Fruit fly (Drosophila melanogaster): Measurements from ENCODE around the gene cDIP.

Gene cDIP

dm6 chr3R:21180391-21180796 lies 19.5 kb upstream of the cDIP start (continued):
- TF ChIP-seq vnd (GFP tag; IDR thresholded peaks at IDR 0.05; ENCODE audit: partially characterized antibody) (no peak), sd (tag; optimal IDR thresholded peaks at IDR 0.05) (no peak), grau (tag; optimal IDR thresholded peaks at IDR 0.05) (peak; percentile 9), tin (GFP tag; optimal IDR thresholded peaks at IDR 0.05) (no peak), CG3726 (GFP tag; IDR thresholded peaks at IDR 0.05) (no peak), CG17385 (GFP tag; optimal IDR thresholded peaks at IDR 0.05) (no peak), CG11085 (GFP tag; IDR thresholded peaks at IDR 0.05) (no peak), CG12744 (GFP tag; optimal IDR thresholded peaks at IDR 0.05) (no peak), CG11247 (GFP tag; IDR thresholded peaks at IDR 0.05) (no peak), row (GFP tag; IDR thresholded peaks at IDR 0.05) (peak; percentile 40; the same call in 2 of the 3 replicates), CG4328 (GFP tag; optimal IDR thresholded peaks at IDR 0.05) (no peak), B-H2 (GFP tag; optimal IDR thresholded peaks at IDR 0.05) (no peak), CG5953 (GFP tag; IDR thresholded peaks at IDR 0.05) (no peak), CG7987 (GFP tag; optimal IDR thresholded peaks at IDR 0.05) (no peak), dimm (GFP tag; IDR thresholded peaks at IDR 0.05) (no peak), D (optimal IDR thresholded peaks at IDR 0.05) (no peak), D (GFP tag; optimal IDR thresholded peaks at IDR 0.05) (no peak), CG9727 (GFP tag; optimal IDR thresholded peaks at IDR 0.05) (peak; percentile 29), Side (GFP tag; optimal IDR thresholded peaks at IDR 0.05) (no peak), Ada2b (GFP tag; IDR thresholded peaks at IDR 0.05) (no peak), H2.0 (GFP tag; IDR thresholded peaks at IDR 0.05) (no peak), dm (GFP tag; optimal IDR thresholded peaks at IDR 0.05) (no peak), CG7372 (GFP tag; IDR thresholded peaks at IDR 0.05) (peak; percentile 72), CG9817 (tag; optimal IDR thresholded peaks at IDR 0.05) (no peak), NK7.1 (GFP tag; optimal IDR thresholded peaks at IDR 0.05) (no peak), NC2β (GFP tag; optimal IDR thresholded peaks at IDR 0.05) (no peak), CG15696 (tag; optimal IDR thresholded peaks at IDR 0.05) (no peak), dpn (GFP tag; optimal IDR thresholded peaks at IDR 0.05) (no peak), Ptx1 (GFP tag; IDR thresholded peaks at IDR 0.05) (no peak), CG7839 (tag; optimal IDR thresholded peaks at IDR 0.05) (peak; percentile 16), CG1792 (GFP tag; optimal IDR thresholded peaks at IDR 0.05) (no peak), croc (GFP tag; conservative IDR thresholded peaks at IDR 0.05) (no peak), CG12104 (GFP tag; optimal IDR thresholded peaks at IDR 0.05) (no peak), CG7745 (tag; optimal IDR thresholded peaks at IDR 0.05) (no peak), CG14860 (GFP tag; IDR thresholded peaks at IDR 0.05; ENCODE audit: partially characterized antibody) (no peak), HLH3B (GFP tag; IDR thresholded peaks at IDR 0.05) (no peak), ro (GFP tag; IDR thresholded peaks at IDR 0.05) (no peak), D19B (GFP tag; optimal IDR thresholded peaks at IDR 0.05) (no peak), nerfin-1 (tag; optimal IDR thresholded peaks at IDR 0.05) (no peak), CG6813 (GFP tag; optimal IDR thresholded peaks at IDR 0.05) (no peak), Dp (GFP tag; optimal IDR thresholded peaks at IDR 0.05) (no peak), Xrp1 (GFP tag; IDR thresholded peaks at IDR 0.05) (peak; percentile 26; the same call in 1 of the 2 replicates), CG8765 (GFP tag; IDR thresholded peaks at IDR 0.05) (no peak), p53 (GFP tag; optimal IDR thresholded peaks at IDR 0.05) (no peak), cad (GFP tag; optimal IDR thresholded peaks at IDR 0.05) (no peak), usp (GFP tag; optimal IDR thresholded peaks at IDR 0.05) (no peak), hkb (optimal IDR thresholded peaks at IDR 0.05) (no peak), hkb (GFP tag; IDR thresholded peaks at IDR 0.05) (peak; percentile 36; the same call in 1 of the 2 replicates), Camta (GFP tag; optimal IDR thresholded peaks at IDR 0.05) (no peak), CG4360 (GFP tag; IDR thresholded peaks at IDR 0.05) (no peak), fd3F (GFP tag; optimal IDR thresholded peaks at IDR 0.05) (no peak), ssp (GFP tag; IDR thresholded peaks at IDR 0.05) (no peak), sc (optimal IDR thresholded peaks at IDR 0.05) (no peak), sc (GFP tag; optimal IDR thresholded peaks at IDR 0.05) (no peak)

Measured in whole organism, embryonic.